Worm (Caenorhabditis elegans) whole organism, L2 larva: ENCODE data around the gene prp-39.

Experiments used
- ZK546.5 ChIP-seq: sonication (generic microtip); optimal IDR thresholded peaks from 2 replicates; lab custom pipeline; 2017; ENCODE audit warnings: missing biosample characterization, missing genetic modification characterization
- lsy-2 ChIP-seq, 2 experiments: fragments of 150-350 bp in 1 of 2; sonication (generic microtip) in 1 of 2; optimal IDR thresholded peaks; 2 replicates each; lab custom pipeline; 2014 to 2017; ENCODE audit warnings: missing biosample characterization in 2 of 2, missing genetic modification characterization in 2 of 2
- nhr-25 ChIP-seq: fragments of 150-350 bp; sonication (generic microtip); optimal IDR thresholded peaks from 3 replicates; lab custom pipeline; 2014; ENCODE audit warnings: missing biosample characterization, missing genetic modification characterization
- skn-1 ChIP-seq: sonication (generic microtip); optimal IDR thresholded peaks from 2 replicates; lab custom pipeline; 2017; ENCODE audit warnings: missing biosample characterization, missing genetic modification characterization

ce11 chrV:5691665-5692407 lies 9.4 kb upstream of the prp-39 start, which contains the start of gene F25B4.8:
- no peak for TF ChIP-seq nhr-25 (tag; lab: Kevin White, UChicago)
- TF ChIP-seq skn-1: no peak
- TF ChIP-seq lsy-2 (tag; optimal IDR thresholded peaks at IDR 0.05; lab: Kevin White, UChicago): no peak
- TF ChIP-seq ZK546.5: no peak
